Fruit fly (Drosophila melanogaster) Kc167 (cell line): ENCODE results near the gene boss.

ENCODE experiments used
- Myc ChIP-seq: fragments of >200 bp; optimal IDR thresholded peaks from 2 replicates; lab custom pipeline; 2017; ENCODE audit warnings: missing external identifiers
- Sin3A ChIP-seq: fragments of >200 bp; optimal IDR thresholded peaks from 2 replicates; lab custom pipeline; 2018; ENCODE audit warnings: missing external identifiers
- h ChIP-seq: fragments of >200 bp; optimal IDR thresholded peaks from 3 replicates; lab custom pipeline; 2018; ENCODE audit warnings: missing external identifiers
- insv ChIP-seq: fragments of >200 bp; optimal IDR thresholded peaks from 3 replicates; lab custom pipeline; 2018; ENCODE audit warnings: missing external identifiers
- psq ChIP-seq: fragments of >200 bp; optimal IDR thresholded peaks from 2 replicates; lab custom pipeline; 2017; ENCODE audit warnings: missing external identifiers
- ttk ChIP-seq: sonication (Bioruptor generic); optimal IDR thresholded peaks from 2 replicates; lab custom pipeline; 2017; ENCODE audit warnings: missing external identifiers

Gene boss

DNA sequence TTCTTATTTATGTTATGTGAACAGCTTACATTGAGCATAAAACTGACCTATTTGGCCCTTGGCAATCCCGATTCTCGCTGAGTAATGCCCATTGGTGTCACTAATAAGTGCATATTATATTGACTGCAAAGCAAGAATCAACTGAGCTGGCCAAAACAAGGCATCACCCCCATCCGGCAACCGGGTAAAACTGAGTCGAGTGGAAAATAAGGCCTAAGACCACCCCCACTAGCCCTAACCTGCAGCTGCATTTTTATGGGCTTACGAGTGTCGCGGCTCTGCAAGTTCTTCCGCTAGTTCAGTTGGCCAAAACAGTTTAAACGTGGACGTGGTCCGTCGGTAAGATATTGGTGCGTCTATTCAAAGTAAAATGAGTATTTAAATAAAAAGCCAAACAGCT is at the start of gene boss:
Gene boss (plus strand): TSS at position 301 of the 400 bp plus-strand sequence.
- TF ChIP-seq ttk (no peak), insv (no peak), h (lab: Kevin White, UChicago) (no peak), Sin3A (lab: Kevin White, UChicago) (no peak), Myc (lab: Kevin White, UChicago) (no peak), psq (lab: Kevin White, UChicago) (no peak)

DNA sequence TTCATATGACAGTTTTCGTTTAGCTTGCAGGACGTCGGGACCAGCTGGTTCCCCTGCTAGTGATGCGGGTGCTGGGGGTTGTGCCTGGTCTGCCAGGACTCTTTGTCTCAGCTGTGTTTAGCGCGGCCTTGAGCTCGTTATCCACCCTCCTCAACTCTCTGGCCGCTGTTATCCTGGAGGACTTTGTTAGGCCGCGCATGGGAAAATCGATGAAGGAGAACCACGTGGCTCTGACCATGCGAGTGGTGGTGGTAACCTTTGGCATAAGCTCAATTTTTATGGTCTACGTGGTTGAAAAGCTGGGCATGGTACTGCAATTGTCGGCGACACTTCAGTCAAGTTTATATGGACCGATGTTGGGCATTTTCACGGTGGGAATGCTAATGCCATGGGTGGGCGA is 41.9 kb upstream of the boss start:
- no peak for TF ChIP-seq insv
- TF ChIP-seq ttk = no peak
- TF ChIP-seq psq (lab: Kevin White, UChicago) = no peak
- no peak for TF ChIP-seq h (lab: Kevin White, UChicago)
- TF ChIP-seq Sin3A (lab: Kevin White, UChicago) = no peak
- no peak for TF ChIP-seq Myc (lab: Kevin White, UChicago)

DNA sequence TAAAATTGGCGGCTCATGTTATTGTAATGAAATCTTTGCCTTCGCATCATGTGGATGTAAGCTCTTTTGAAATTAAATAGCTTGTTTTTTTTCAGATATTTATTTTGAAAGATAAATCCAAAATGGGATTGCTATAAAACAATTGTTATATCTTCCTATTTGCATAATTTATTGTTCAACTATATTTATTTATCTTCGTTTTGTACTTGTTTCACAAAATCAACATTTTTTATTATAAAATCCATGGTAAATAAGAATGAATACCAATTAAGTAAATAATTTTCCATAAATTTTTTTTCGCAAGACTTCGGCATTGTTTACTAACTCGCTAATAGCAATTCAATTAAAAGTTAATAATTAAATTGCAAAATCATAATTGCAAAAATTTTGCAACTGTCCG is 39.3 kb upstream of the boss start, which contains the start of gene CG14546:
Gene CG14546 (minus strand): TSS at position 101 of the 400 bp plus-strand sequence.
- TF ChIP-seq h (lab: Kevin White, UChicago) = no peak
- TF ChIP-seq insv = no peak
- TF ChIP-seq ttk = no peak
- no peak for TF ChIP-seq Sin3A (lab: Kevin White, UChicago)
- no peak for TF ChIP-seq psq (lab: Kevin White, UChicago)
- no peak for TF ChIP-seq Myc (lab: Kevin White, UChicago)

DNA sequence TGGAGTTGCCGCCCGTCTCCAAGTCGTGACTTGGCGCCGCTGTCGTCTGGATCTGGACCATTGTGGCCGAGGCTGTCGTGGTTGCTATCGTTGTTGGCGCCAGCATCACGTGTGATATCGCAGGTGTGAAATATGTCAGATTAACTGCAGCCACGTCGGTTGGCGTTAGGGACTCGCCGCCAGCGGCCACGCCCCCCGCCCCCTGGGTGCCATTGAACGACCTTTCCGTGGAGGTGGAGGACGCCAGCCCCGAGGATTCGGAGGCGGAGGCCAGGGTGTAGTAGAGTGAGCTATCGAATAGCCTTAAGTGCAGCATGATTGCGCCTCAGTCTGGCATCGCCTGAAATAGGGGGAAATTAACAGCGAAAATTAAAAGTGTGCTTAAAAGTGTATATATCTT is 20.5 kb upstream of the boss start:
- TF ChIP-seq ttk = no peak

- TF ChIP-seq insv = no peak
Observed at dm6 chr3R:25956092-25956491, 5.7 kb upstream of the boss start, which contains the start of gene CCAP-R. Gene CCAP-R, minus strand, starts transcription at chr3R:25956270.

DNA sequence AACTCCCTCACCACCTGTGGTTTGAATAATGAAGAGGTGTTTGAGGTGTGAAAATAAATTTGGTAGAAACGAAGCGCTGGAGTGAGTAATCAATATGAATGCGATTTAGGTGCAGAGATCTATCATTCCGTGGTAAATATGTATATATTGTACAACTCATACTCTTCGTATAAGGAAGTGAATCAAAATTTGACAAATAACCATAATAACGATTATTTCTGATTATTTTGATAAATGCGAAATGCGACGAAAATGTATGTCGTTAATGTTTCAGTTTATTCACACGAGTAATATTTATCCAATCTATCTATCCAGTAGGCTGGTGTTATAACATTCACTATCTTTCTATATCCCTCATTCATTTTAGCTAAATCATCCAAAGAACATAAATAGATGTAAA is 2.8 kb upstream of the boss start, which contains the start of gene CG14540:
Gene CG14540 (plus strand): TSS at position 301 of the 400 bp plus-strand sequence.
- TF ChIP-seq ttk (no peak), Myc (lab: Kevin White, UChicago) (no peak), h (lab: Kevin White, UChicago) (no peak), psq (lab: Kevin White, UChicago) (no peak), insv (no peak), Sin3A (lab: Kevin White, UChicago) (no peak)

- no peak for TF ChIP-seq Myc (lab: Kevin White, UChicago)
- TF ChIP-seq Sin3A (lab: Kevin White, UChicago) = no peak
- no peak for TF ChIP-seq h (lab: Kevin White, UChicago)
- no peak for TF ChIP-seq insv
- TF ChIP-seq ttk = no peak
Observed at dm6 chr3R:25966944-25967343, 5.2 kb downstream of the boss start.

DNA sequence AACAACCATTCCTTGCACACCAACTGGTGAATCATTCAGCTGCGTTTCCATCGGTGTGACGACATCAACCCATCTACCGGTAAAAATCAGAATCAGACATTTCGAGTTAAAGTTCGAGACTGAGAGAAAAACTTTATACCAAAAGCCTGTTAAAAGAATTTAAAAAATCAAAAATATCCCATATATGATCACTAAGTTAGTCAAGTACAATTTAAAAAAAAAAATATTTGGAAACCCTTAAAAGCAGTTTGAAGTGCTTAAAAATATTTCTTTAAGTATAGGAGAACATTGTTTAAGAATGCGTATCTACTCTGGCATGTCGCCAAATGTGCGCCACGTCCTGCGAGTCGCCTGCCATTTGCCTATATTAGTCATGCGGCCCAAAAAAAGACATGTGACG is 6.7 kb downstream of the boss start:
- no peak for TF ChIP-seq ttk
- TF ChIP-seq Sin3A (lab: Kevin White, UChicago) = no peak
- no peak for TF ChIP-seq h (lab: Kevin White, UChicago)
- no peak for TF ChIP-seq insv
- no peak for TF ChIP-seq psq (lab: Kevin White, UChicago)
- TF ChIP-seq Myc (lab: Kevin White, UChicago) = no peak

DNA sequence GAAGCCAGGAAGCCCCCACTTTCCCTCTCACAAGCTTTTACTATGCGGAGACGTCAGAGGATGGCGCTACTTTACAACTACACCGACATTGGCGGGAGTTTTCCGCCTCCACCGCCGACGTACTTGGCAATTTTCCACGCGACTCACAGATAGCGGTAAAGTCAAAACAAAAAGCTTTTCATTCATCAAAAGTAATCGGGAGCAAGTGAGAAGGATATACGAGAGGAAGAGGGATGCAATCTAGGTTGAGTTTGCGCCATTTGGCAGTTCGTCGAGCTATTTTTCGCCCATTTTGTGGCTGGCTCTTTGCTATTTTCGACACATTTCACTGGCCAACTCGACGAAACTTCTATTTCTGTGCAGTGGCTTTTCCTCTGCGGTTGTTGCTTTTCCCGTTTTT is 7.1 kb downstream of the boss start:
- TF ChIP-seq Sin3A (lab: Kevin White, UChicago) = no peak
- TF ChIP-seq psq (lab: Kevin White, UChicago) = no peak
- TF ChIP-seq h (lab: Kevin White, UChicago) = no peak
- no peak for TF ChIP-seq Myc (lab: Kevin White, UChicago)
- no peak for TF ChIP-seq ttk
- no peak for TF ChIP-seq insv

DNA sequence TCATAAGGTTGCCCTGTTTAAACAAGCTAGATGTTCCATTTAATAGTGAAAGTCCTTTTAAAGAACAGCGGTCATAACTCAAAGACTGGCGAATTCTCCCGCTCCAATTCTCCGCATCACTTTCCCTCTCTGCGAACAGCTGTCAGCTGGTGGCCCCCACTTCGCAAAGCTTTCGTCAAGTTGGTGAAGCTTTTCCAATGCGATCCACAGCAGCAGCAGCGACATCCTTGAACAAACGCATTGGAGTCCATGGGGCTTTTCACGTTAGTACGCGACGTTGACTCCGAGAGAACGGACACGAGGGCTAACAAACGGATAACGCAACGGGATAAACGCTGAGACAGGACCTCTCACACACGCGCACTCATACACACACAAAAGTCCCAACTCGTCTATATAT is 8.0 kb downstream of the boss start, which contains the start of gene fid:
Gene fid (plus strand): TSS at position 301 of the 400 bp plus-strand sequence.
- TF ChIP-seq ttk = no peak
- TF ChIP-seq Sin3A (lab: Kevin White, UChicago) = no peak
- no peak for TF ChIP-seq psq (lab: Kevin White, UChicago)
- no peak for TF ChIP-seq Myc (lab: Kevin White, UChicago)

dm6 chr3R:25982734-25983133 is 20.9 kb downstream of the boss start, which contains the start of gene Nf1:
Gene Nf1, plus strand, starts transcription at chr3R:25983013.
- no peak for TF ChIP-seq Myc (lab: Kevin White, UChicago)
- TF ChIP-seq Sin3A (lab: Kevin White, UChicago) = no peak
- no peak for TF ChIP-seq ttk
- no peak for TF ChIP-seq psq (lab: Kevin White, UChicago)
- TF ChIP-seq h (lab: Kevin White, UChicago) = no peak
- no peak for TF ChIP-seq insv

DNA sequence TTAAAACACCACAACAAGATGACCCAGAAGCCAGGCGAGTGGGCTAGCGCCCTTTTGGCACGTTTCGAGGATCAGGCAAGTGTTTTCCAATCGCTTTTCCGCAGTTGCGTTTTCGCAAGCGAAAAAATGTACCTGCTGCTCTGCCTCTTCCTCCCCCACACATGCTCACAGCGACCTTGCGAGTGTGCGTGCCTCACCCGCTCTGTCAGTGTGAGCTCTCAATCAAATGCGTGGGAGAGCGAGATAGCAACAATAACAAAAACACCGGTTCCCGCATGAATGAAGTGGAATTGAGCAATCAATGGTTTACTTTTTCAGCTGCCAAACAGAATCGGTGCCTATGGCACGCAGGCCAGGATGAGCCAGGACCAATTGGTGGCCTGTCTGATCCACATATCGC is 21.5 kb downstream of the boss start:
- TF ChIP-seq h (lab: Kevin White, UChicago) = no peak
- no peak for TF ChIP-seq Myc (lab: Kevin White, UChicago)
- no peak for TF ChIP-seq ttk
- TF ChIP-seq psq (lab: Kevin White, UChicago) = no peak
- no peak for TF ChIP-seq insv

- TF ChIP-seq ttk = no peak
- no peak for TF ChIP-seq Myc (lab: Kevin White, UChicago)
- no peak for TF ChIP-seq h (lab: Kevin White, UChicago)
- TF ChIP-seq insv = no peak
- no peak for TF ChIP-seq Sin3A (lab: Kevin White, UChicago)
- TF ChIP-seq psq (lab: Kevin White, UChicago) = no peak
Observed at dm6 chr3R:25996197-25997005, 34.6 kb downstream of the boss start, which contains the start of gene CG43116. Gene CG43116, minus strand, starts transcription at chr3R:25996996.
